Fruit fly (Drosophila melanogaster): ENCODE data around the gene CG32603.
A peak's percentile ranks its signal among the peaks of the same experiment; 100 is the strongest.

The CG32603 gene

dm6 chrX:14173654-14174053 lies 10.7 kb upstream of the CG32603 start:
- TF ChIP-seq chif (GFP tag; optimal IDR thresholded peaks at IDR 0.05) (no peak), CG6175 (GFP tag; IDR thresholded peaks at IDR 0.05) (peak; percentile 60; the same call in 1 of the 3 replicates), CG14441 (GFP tag; IDR thresholded peaks at IDR 0.05) (no peak), sna (GFP tag; IDR thresholded peaks at IDR 0.05; ENCODE audit: partially characterized antibody) (no peak), corto (GFP tag; optimal IDR thresholded peaks at IDR 0.05) (no peak), chinmo (GFP tag; IDR thresholded peaks at IDR 0.05; ENCODE audit: partially characterized antibody) (0 out of 4 replicates have a peak, but pooled peaks have one; percentile 44), CG32532 (GFP tag; IDR thresholded peaks at IDR 0.05) (0 out of 2 replicates have a peak, but pooled peaks have one; percentile 12), CG12769 (tag; optimal IDR thresholded peaks at IDR 0.05) (peak; percentile 54), CG9797 (GFP tag; optimal IDR thresholded peaks at IDR 0.05) (no peak), unc-4 (GFP tag; IDR thresholded peaks at IDR 0.05; ENCODE audit: partially characterized antibody) (no peak), vvl (GFP tag; IDR thresholded peaks at IDR 0.05) (peak; percentile 18; the same call in 1 of the 2 replicates), Dp (GFP tag; optimal IDR thresholded peaks at IDR 0.05) (no peak), abd-A (tag; optimal IDR thresholded peaks at IDR 0.05) (peak; percentile 19)

dm6 chrX:14174456-14174855 lies 9.9 kb upstream of the CG32603 start, which contains the start of gene CG1368:
TSS of gene CG1368 (plus strand) at chrX:14174756.
- peak; percentile 29 for TF ChIP-seq CG17385 (GFP tag; optimal IDR thresholded peaks at IDR 0.05)
- no peak for TF ChIP-seq Med (GFP tag)
- TF ChIP-seq Trl (optimal IDR thresholded peaks at IDR 0.05): no peak
- no peak for TF ChIP-seq Trl (GFP tag; optimal IDR thresholded peaks at IDR 0.05)
- TF ChIP-seq chinmo (GFP tag; IDR thresholded peaks at IDR 0.05; ENCODE audit: partially characterized antibody): peak; percentile 68; the same call in 1 of the 4 replicates
- peak; percentile 3 for TF ChIP-seq CG8359 (GFP tag; optimal IDR thresholded peaks at IDR 0.05; ENCODE audit: borderline replicate concordance)
- TF ChIP-seq Nf-YC (tag; optimal IDR thresholded peaks at IDR 0.05): no peak

- TF ChIP-seq sisA (GFP tag; IDR thresholded peaks at IDR 0.05) (no peak), nau (GFP tag; optimal IDR thresholded peaks at IDR 0.05) (no peak), Sry-δ (GFP tag; optimal IDR thresholded peaks at IDR 0.05) (no peak), kah (GFP tag; optimal IDR thresholded peaks at IDR 0.05) (no peak), repo (GFP tag; optimal IDR thresholded peaks at IDR 0.05) (no peak), fd102C (GFP tag; optimal IDR thresholded peaks at IDR 0.05) (no peak), chn (GFP tag; optimal IDR thresholded peaks at IDR 0.05) (no peak), CHES-1-like (GFP tag; optimal IDR thresholded peaks at IDR 0.05) (no peak), CG8359 (GFP tag; optimal IDR thresholded peaks at IDR 0.05; ENCODE audit: borderline replicate concordance) (peak; percentile 98)
Observed at dm6 chrX:14175663-14176062, 8.7 kb upstream of the CG32603 start.

- TF ChIP-seq cad (GFP tag; optimal IDR thresholded peaks at IDR 0.05): no peak
- no peak for TF ChIP-seq nerfin-2 (GFP tag; IDR thresholded peaks at IDR 0.05; ENCODE audit: partially characterized antibody)
- TF ChIP-seq yki (optimal IDR thresholded peaks at IDR 0.05): no peak
- no peak for TF ChIP-seq Sin3A (optimal IDR thresholded peaks at IDR 0.05)
Observed at dm6 chrX:14176623-14177022, 7.7 kb upstream of the CG32603 start, which contains the start of gene CG11581. TSS of gene CG11581 (plus strand) at chrX:14176923.

dm6 chrX:14180728-14181127 lies 3.6 kb upstream of the CG32603 start, which contains the start of gene CG11584:
TSS of gene CG11584 (plus strand) at chrX:14181028.
- TF ChIP-seq CG13424 (tag; optimal IDR thresholded peaks at IDR 0.05) (no peak), Ets97D (GFP tag; optimal IDR thresholded peaks at IDR 0.05) (no peak), Mes4 (GFP tag; optimal IDR thresholded peaks at IDR 0.05) (no peak), vvl (GFP tag; IDR thresholded peaks at IDR 0.05) (peak; percentile 15; the same call in 1 of the 2 replicates), Sox102F (GFP tag; optimal IDR thresholded peaks at IDR 0.05) (peak; percentile 3), tio (GFP tag; optimal IDR thresholded peaks at IDR 0.05) (no peak), Side (GFP tag; optimal IDR thresholded peaks at IDR 0.05) (no peak), HLH4C (GFP tag; IDR thresholded peaks at IDR 0.05; ENCODE audit: partially characterized antibody) (no peak), CG6791 (GFP tag; IDR thresholded peaks at IDR 0.05; ENCODE audit: partially characterized antibody) (no peak), CG18764 (GFP tag; optimal IDR thresholded peaks at IDR 0.05) (no peak), Bgb (GFP tag; IDR thresholded peaks at IDR 0.05; ENCODE audit: partially characterized antibody) (no peak), sqz (GFP tag; optimal IDR thresholded peaks at IDR 0.05) (no peak), CrebB (tag; optimal IDR thresholded peaks at IDR 0.05) (no peak), pita (GFP tag; optimal IDR thresholded peaks at IDR 0.05) (no peak)
